Fruit fly (Drosophila melanogaster): Measurements from ENCODE around the gene GckIII.

The GckIII gene

DNA sequence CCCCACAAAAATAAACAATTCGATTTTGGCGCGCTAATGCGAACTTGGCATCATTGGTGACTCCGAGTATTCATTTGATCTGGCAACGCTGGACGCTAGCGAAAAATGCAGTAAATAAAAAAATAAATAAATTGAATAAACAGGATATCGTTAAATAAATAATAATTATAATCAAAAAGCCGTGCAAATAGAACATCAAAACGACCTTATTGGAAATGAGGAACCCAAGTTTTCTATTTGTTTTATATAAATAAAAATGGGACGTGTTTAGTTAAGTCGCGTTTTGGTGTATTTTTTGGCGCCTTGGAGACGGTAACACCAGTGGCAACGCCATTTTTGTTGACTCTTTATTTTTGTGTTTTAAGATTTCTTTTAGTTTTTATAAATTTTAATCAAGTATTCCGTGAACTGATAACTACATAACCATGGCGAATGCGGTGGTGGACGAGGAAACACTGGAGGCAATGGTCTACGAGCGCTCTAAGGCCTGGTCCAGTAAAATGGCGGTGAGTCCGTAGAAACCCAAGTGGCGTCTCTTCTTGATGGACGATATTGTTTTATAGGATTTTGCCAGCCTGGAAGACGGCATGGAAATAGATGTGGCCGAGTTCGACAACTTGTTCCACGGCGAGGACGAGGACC lies 2.8 kb downstream of the GckIII start, which contains the start of gene cal1 (continued):
- peak; percentile 49 for TF ChIP-seq row (GFP tag; IDR thresholded peaks at IDR 0.05)
- TF ChIP-seq CG4820 (GFP tag; optimal IDR thresholded peaks at IDR 0.05) = no peak
- peak; percentile 49 for TF ChIP-seq nmo (GFP tag; optimal IDR thresholded peaks at IDR 0.05)
- peak; percentile 77 for TF ChIP-seq Sin3A (optimal IDR thresholded peaks at IDR 0.05)
- peak; percentile 73 for TF ChIP-seq YL-1 (GFP tag; optimal IDR thresholded peaks at IDR 0.05)

DNA sequence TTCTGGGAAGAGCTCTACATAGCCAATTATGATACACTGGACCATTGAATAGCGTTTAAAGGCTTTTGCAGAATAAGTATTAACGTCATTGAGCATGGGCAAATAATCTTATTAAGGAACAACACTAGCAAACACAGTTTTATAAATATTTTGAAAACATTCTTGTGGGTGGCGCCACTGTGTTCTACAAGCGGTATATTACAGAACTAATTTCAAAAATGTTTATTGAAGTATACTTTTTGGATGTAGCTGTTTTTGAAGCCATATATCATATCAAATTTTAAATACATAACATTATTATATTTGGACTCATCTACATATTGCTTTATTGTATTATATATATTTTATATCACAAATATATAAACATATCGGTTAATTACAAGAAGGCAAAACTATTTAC lies 23.6 kb downstream of the GckIII start:
- peak; percentile 93 for TF ChIP-seq CTCF (GFP tag; optimal IDR thresholded peaks at IDR 0.05)
- peak; percentile 42 for TF ChIP-seq sd (tag; optimal IDR thresholded peaks at IDR 0.05)
- no peak for TF ChIP-seq Xbp1 (GFP tag; optimal IDR thresholded peaks at IDR 0.05)
- peak; percentile 50 for TF ChIP-seq stwl (tag; optimal IDR thresholded peaks at IDR 0.05)
- peak; percentile 20; the same call in 1 of the 2 replicates for TF ChIP-seq CG32532 (GFP tag; IDR thresholded peaks at IDR 0.05)

DNA sequence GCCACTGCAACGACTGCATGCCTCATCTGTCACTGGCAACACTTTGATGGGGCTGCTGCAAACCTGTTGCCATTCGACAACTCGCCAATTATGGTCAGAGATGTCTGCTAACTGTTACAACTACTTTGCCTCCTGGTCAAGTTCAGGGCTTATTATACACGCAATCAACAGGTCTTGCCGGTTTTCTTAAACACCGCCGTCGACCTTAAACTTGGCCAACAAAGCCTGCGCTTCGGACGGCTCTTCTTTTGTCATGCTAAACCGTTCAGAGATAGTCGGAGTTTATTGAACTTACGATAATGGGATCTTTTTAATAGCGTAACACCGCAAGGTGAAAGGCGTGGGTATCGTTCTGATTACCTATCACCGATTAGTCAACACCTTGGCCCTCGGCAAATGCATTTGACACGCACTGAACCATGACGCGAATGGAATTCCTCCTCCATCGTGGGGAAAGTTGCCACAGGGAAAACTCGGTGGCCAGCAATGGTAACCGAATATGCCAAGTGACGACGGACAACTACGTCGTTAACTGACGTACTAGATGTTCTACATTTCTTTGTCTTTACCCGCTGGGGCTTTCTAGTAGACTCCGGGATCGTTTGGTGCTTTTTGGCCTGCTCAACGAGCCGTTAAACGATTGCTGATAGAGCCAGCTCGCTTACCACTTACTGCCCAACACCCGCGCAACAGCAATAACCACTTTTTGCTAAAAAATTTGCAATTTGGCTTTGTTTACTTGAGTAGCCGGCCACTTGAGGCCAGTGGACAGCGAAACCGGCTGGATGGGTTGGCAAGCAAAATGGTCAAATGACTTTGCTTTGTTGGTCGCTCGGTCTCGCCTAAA lies 25.8 kb downstream of the GckIII start:
- TF ChIP-seq fu2 (GFP tag; optimal IDR thresholded peaks at IDR 0.05) (no peak), tll (GFP tag; optimal IDR thresholded peaks at IDR 0.05) (no peak), wek (GFP tag; optimal IDR thresholded peaks at IDR 0.05) (no peak), CG1529 (GFP tag; optimal IDR thresholded peaks at IDR 0.05) (no peak), Elba2 (GFP tag; optimal IDR thresholded peaks at IDR 0.05) (no peak), h (optimal IDR thresholded peaks at IDR 0.05) (no peak), HLHmδ (GFP tag; optimal IDR thresholded peaks at IDR 0.05) (no peak), salm (tag; optimal IDR thresholded peaks at IDR 0.05) (no peak), CG1647 (GFP tag; optimal IDR thresholded peaks at IDR 0.05) (no peak), CG17912 (GFP tag; optimal IDR thresholded peaks at IDR 0.05) (no peak), Xrp1 (GFP tag; IDR thresholded peaks at IDR 0.05) (no peak), oc (tag; optimal IDR thresholded peaks at IDR 0.05) (peak; percentile 4), ham (GFP tag; IDR thresholded peaks at IDR 0.05) (no peak), mld (GFP tag; IDR thresholded peaks at IDR 0.05; ENCODE audit: partially characterized antibody) (no peak), Blimp-1 (GFP tag; optimal IDR thresholded peaks at IDR 0.05) (peak; percentile 2), prd (optimal IDR thresholded peaks at IDR 0.05) (no peak), prd (GFP tag; IDR thresholded peaks at IDR 0.05) (no peak), Poxn (GFP tag; IDR thresholded peaks at IDR 0.05) (no peak), crp (GFP tag; optimal IDR thresholded peaks at IDR 0.05) (no peak), ci (GFP tag; IDR thresholded peaks at IDR 0.05) (no peak), Neu2 (GFP tag; optimal IDR thresholded peaks at IDR 0.05; ENCODE audit: borderline replicate concordance) (peak; percentile 56), CG10147 (GFP tag; optimal IDR thresholded peaks at IDR 0.05) (no peak), gsb-n (tag; optimal IDR thresholded peaks at IDR 0.05) (peak; percentile 6), vvl (GFP tag; IDR thresholded peaks at IDR 0.05) (peak; percentile 15; the same call in 1 of the 2 replicates), CG9727 (GFP tag; optimal IDR thresholded peaks at IDR 0.05) (no peak), NfI (GFP tag; optimal IDR thresholded peaks at IDR 0.05) (no peak)
